Fruit fly (Drosophila melanogaster) whole organism, wandering third instar larva: ENCODE data around the gene CG14100.

Experiments
- Abd-B ChIP-seq: fragments of >200 bp; optimal IDR thresholded peaks from 2 replicates; lab custom pipeline; 2017; ENCODE audit warnings: missing biosample characterization, missing genetic modification characterization
- CG32264 ChIP-seq: fragments of 200-800 bp; sonication (Bioruptor generic); optimal IDR thresholded peaks from 2 replicates; lab custom pipeline; 2016; ENCODE audit warnings: missing biosample characterization, missing genetic modification characterization
- CG9705 ChIP-seq: fragments of 200-800 bp; sonication (Bioruptor generic); optimal IDR thresholded peaks from 2 replicates; lab custom pipeline; 2018; ENCODE audit warnings: missing biosample characterization, mild to moderate bottlenecking, missing genetic modification characterization
- CrebA ChIP-seq: fragments of 200-800 bp; sonication (Bioruptor generic); optimal IDR thresholded peaks from 2 replicates; lab custom pipeline; 2016; ENCODE audit warnings: missing biosample characterization, mild to moderate bottlenecking, missing genetic modification characterization, borderline replicate concordance
- Dfd ChIP-seq: fragments of >200 bp; optimal IDR thresholded peaks from 2 replicates; lab custom pipeline; 2017; ENCODE audit warnings: missing biosample characterization, missing genetic modification characterization
- Dif ChIP-seq: fragments of 200-275, 200-300 bp; sonication (Bioruptor generic); optimal IDR thresholded peaks from 2 replicates; lab custom pipeline; 2018; ENCODE audit warnings: missing biosample characterization, missing genetic modification characterization; ENCODE audit not compliant: partially characterized antibody
- GATAd ChIP-seq: sonication (Bioruptor generic); optimal IDR thresholded peaks from 2 replicates; lab custom pipeline; 2016; ENCODE audit warnings: missing biosample characterization, missing genetic modification characterization
- HLH106 ChIP-seq: fragments of 200-800 bp; optimal IDR thresholded peaks from 3 replicates; lab custom pipeline; 2019; ENCODE audit warnings: missing biosample characterization, mild to moderate bottlenecking, missing genetic modification characterization, moderate library complexity
- Hnf4 ChIP-seq: fragments of 200-800 bp; sonication (Bioruptor generic); optimal IDR thresholded peaks from 2 replicates; lab custom pipeline; 2016; ENCODE audit warnings: missing biosample characterization, mild to moderate bottlenecking, missing genetic modification characterization
- Hr78 ChIP-seq: fragments of >200 bp; optimal IDR thresholded peaks from 2 replicates; lab custom pipeline; 2017; ENCODE audit warnings: missing biosample characterization, missing genetic modification characterization
- Hr83 ChIP-seq: fragments of 200-300 bp; sonication (Bioruptor generic); optimal IDR thresholded peaks from 2 replicates; lab custom pipeline; 2016; ENCODE audit warnings: missing biosample characterization, mild to moderate bottlenecking, missing genetic modification characterization, moderate library complexity; ENCODE audit not compliant: poor library complexity, severe bottlenecking
- Jra ChIP-seq: sonication (Bioruptor generic); optimal IDR thresholded peaks from 2 replicates; lab custom pipeline; 2016; ENCODE audit warnings: missing biosample characterization, missing genetic modification characterization
- Mio ChIP-seq: sonication (Bioruptor generic); optimal IDR thresholded peaks from 2 replicates; lab custom pipeline; 2016; ENCODE audit warnings: missing biosample characterization, missing genetic modification characterization
- Myc ChIP-seq: fragments of >200 bp; optimal IDR thresholded peaks from 2 replicates; lab custom pipeline; 2017
- N ChIP-seq: fragments of >200 bp; optimal IDR thresholded peaks from 2 replicates; lab custom pipeline; 2018; ENCODE audit warnings: missing biosample characterization, missing external identifiers, missing genetic modification characterization
- OdsH ChIP-seq: fragments of 200-800 bp; sonication (Bioruptor generic); optimal IDR thresholded peaks from 2 replicates; lab custom pipeline; 2016; ENCODE audit warnings: missing biosample characterization, mild to moderate bottlenecking, missing genetic modification characterization
- Rel ChIP-seq, 2 experiments: fragments of 200-800 bp; sonication (Bioruptor generic) in 1 of 2; optimal IDR thresholded peaks; 2 replicates in 1 of 2; 3 replicates in 1 of 2; lab custom pipeline; 2016 to 2019; ENCODE audit warnings: mild to moderate bottlenecking in 2 of 2, missing biosample characterization in 2 of 2, missing genetic modification characterization in 2 of 2, moderate library complexity in 1 of 2
- Sp1 ChIP-seq: fragments of 200-800 bp; sonication (Bioruptor generic); optimal IDR thresholded peaks from 3 replicates; lab custom pipeline; 2019; ENCODE audit warnings: missing biosample characterization, mild to moderate bottlenecking, missing genetic modification characterization, moderate library complexity
- Vsx2 ChIP-seq: fragments of 200-300, 225-300 bp; sonication (Bioruptor generic); optimal IDR thresholded peaks from 2 replicates; lab custom pipeline; 2018; ENCODE audit warnings: missing biosample characterization, missing genetic modification characterization; ENCODE audit not compliant: partially characterized antibody
- br ChIP-seq: fragments of 200-800 bp; sonication (Bioruptor generic); optimal IDR thresholded peaks from 2 replicates; lab custom pipeline; 2016; ENCODE audit warnings: missing biosample characterization, missing genetic modification characterization
- brk ChIP-seq: fragments of 200-800 bp; sonication (Bioruptor generic); optimal IDR thresholded peaks from 2 replicates; lab custom pipeline; 2016; ENCODE audit warnings: missing biosample characterization, mild to moderate bottlenecking, missing genetic modification characterization
- dl ChIP-seq, 2 experiments: fragments of 175-275, 200-275 bp in 1 of 2; fragments of 200-275 bp in 1 of 2; sonication (Bioruptor generic); optimal IDR thresholded peaks; lab custom pipeline; 2018; ENCODE audit warnings: mild to moderate bottlenecking in 2 of 2, missing biosample characterization in 2 of 2, missing genetic modification characterization in 2 of 2, moderate library complexity in 2 of 2; ENCODE audit not compliant: partially characterized antibody in 2 of 2, insufficient read depth in 1 of 2
- dmrt93B ChIP-seq: fragments of 200-800 bp; sonication (Bioruptor generic); optimal IDR thresholded peaks from 2 replicates; lab custom pipeline; 2018; ENCODE audit warnings: missing biosample characterization, mild to moderate bottlenecking, missing genetic modification characterization
- dsf ChIP-seq: sonication (Bioruptor generic); optimal IDR thresholded peaks from 2 replicates; lab custom pipeline; 2016; ENCODE audit warnings: missing biosample characterization, missing genetic modification characterization, borderline replicate concordance
- ey ChIP-seq: fragments of 200-800 bp; sonication (Bioruptor generic); optimal IDR thresholded peaks from 2 replicates; lab custom pipeline; 2016; ENCODE audit warnings: missing biosample characterization, missing genetic modification characterization
- foxo ChIP-seq, 2 experiments: fragments of 200-800 bp; sonication (Bioruptor generic); optimal IDR thresholded peaks; 2 replicates in 1 of 2; 3 replicates in 1 of 2; lab custom pipeline; 2016 to 2017; ENCODE audit warnings: missing biosample characterization in 2 of 2, missing genetic modification characterization in 2 of 2
- fru ChIP-seq: fragments of 200-800 bp; sonication (Bioruptor generic); optimal IDR thresholded peaks from 3 replicates; lab custom pipeline; 2016; ENCODE audit warnings: missing biosample characterization, mild to moderate bottlenecking, missing genetic modification characterization
- h ChIP-seq: fragments of 200-800 bp; sonication (Bioruptor generic); optimal IDR thresholded peaks from 3 replicates; lab custom pipeline; 2016; ENCODE audit warnings: missing biosample characterization, mild to moderate bottlenecking, missing genetic modification characterization
- jim ChIP-seq: fragments of 175-275, 200-325 bp; sonication (Bioruptor generic); optimal IDR thresholded peaks from 2 replicates; lab custom pipeline; 2016; ENCODE audit warnings: missing biosample characterization, mild to moderate bottlenecking, missing genetic modification characterization
- lola ChIP-seq: fragments of >200 bp; optimal IDR thresholded peaks from 2 replicates; lab custom pipeline; 2017; ENCODE audit warnings: missing biosample characterization, missing genetic modification characterization
- pan ChIP-seq: fragments of >200 bp; optimal IDR thresholded peaks from 2 replicates; lab custom pipeline; 2017
- psq ChIP-seq: fragments of 200-800 bp; sonication (Bioruptor generic); optimal IDR thresholded peaks from 3 replicates; lab custom pipeline; 2017; ENCODE audit warnings: missing biosample characterization, mild to moderate bottlenecking, missing genetic modification characterization, moderate library complexity
- rgr ChIP-seq: fragments of 200-800 bp; sonication (Bioruptor generic); optimal IDR thresholded peaks from 3 replicates; lab custom pipeline; 2016; ENCODE audit warnings: missing biosample characterization, mild to moderate bottlenecking, missing genetic modification characterization
- sage ChIP-seq: fragments of 200-800 bp; sonication (Bioruptor generic); optimal IDR thresholded peaks from 2 replicates; lab custom pipeline; 2016; ENCODE audit warnings: missing biosample characterization, mild to moderate bottlenecking, missing genetic modification characterization
- sv ChIP-seq: fragments of 200-800 bp; sonication (Bioruptor generic); optimal IDR thresholded peaks from 3 replicates; lab custom pipeline; 2016; ENCODE audit warnings: missing biosample characterization, missing genetic modification characterization
- tai ChIP-seq: sonication (Bioruptor generic); optimal IDR thresholded peaks from 2 replicates; lab custom pipeline; 2016; ENCODE audit warnings: missing biosample characterization, missing genetic modification characterization
- usp ChIP-seq: fragments of >200 bp; optimal IDR thresholded peaks from 2 replicates; lab custom pipeline; 2017; ENCODE audit warnings: missing biosample characterization, missing genetic modification characterization
- woc ChIP-seq: sonication (Bioruptor generic); optimal IDR thresholded peaks from 2 replicates; lab custom pipeline; 2016; ENCODE audit warnings: missing biosample characterization, mild to moderate bottlenecking, missing genetic modification characterization

CG14100 gene

DNA sequence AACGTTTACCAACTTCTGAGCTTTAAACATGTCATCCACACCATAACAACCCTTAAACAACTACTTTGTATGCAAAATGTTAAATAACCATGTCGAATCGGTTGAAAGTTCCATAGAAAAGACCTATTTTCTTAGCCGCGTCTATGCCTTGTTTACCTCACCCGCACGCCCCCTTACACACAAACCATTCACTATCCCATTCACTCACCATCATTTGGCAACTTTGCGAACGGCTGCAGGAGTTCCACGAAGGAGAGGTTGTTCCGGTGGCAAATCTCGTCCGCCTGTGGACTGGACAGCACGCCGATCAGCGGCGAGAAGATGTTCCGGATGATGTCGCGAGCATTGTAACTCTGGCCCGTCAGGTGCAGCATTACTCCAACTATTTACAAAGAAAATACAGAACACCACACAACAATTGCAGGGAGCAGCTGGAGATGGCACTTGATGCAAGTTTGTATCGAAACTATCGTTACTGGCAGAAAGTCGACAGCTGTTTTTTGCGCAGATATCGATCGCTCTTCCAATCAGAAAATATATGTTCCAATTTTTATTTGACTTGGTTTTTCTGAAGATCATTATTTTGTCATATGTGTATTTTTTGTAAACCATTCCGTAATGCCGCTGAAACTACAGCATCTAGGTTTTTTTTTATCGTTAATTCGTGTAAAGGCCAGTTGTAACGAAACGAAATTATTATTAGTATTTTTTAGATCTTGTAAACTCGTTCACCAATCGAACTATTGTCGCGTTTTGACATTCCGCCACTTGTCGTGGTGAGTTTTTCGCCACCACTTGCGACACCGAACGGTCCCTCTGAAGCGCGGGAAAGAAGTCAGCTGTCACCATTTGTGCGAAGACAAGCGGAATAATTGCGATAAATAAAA is 28.0 kb upstream of the CG14100 start, which contains the start of gene asf1 (continued):
- TF ChIP-seq pan (no peak), Vsx2 (GFP tag; lab: Kevin White, UChicago) (no peak), GATAd (no peak), Myc (lab: Kevin White, UChicago) (peak; percentile 67), Hr78 (GFP tag; lab: Kevin White, UChicago) (no peak)

- peak; percentile 99 for TF ChIP-seq dmrt93B (GFP tag; lab: Kevin White, UChicago)
- no peak for TF ChIP-seq brk
- peak; percentile 76 for TF ChIP-seq jim (GFP tag; lab: Kevin White, UChicago)
- no peak for TF ChIP-seq usp
- no peak for TF ChIP-seq N (GFP tag; lab: Kevin White, UChicago)
- peak; percentile 96 for TF ChIP-seq dsf (GFP tag; lab: Kevin White, UChicago)
- TF ChIP-seq br = peak; percentile 98
- no peak for TF ChIP-seq pan
- TF ChIP-seq GATAd = peak; percentile 95
- TF ChIP-seq lola (GFP tag; lab: Kevin White, UChicago) = no peak
- peak; percentile 42 for TF ChIP-seq Myc (lab: Kevin White, UChicago)
- TF ChIP-seq sv (GFP tag; lab: Kevin White, UChicago) = peak; percentile 99
- TF ChIP-seq dl (GFP tag; optimal IDR thresholded peaks at IDR 0.05; lab: Kevin White, UChicago; ENCODE audit: insufficient read depth in 1 of 2, partially characterized antibody in 2 of 2) = no peak
- TF ChIP-seq CG9705 (GFP tag; lab: Kevin White, UChicago) = peak; percentile 99
- peak; percentile 98 for TF ChIP-seq ey
- peak; percentile 99 for TF ChIP-seq h (GFP tag; lab: Kevin White, UChicago)
- TF ChIP-seq fru (GFP tag; lab: Kevin White, UChicago) = peak; percentile 99
- TF ChIP-seq HLH106 = peak; percentile 99
- TF ChIP-seq Hr83 (GFP tag; lab: Kevin White, UChicago) = peak; percentile 95
- no peak for TF ChIP-seq Vsx2 (GFP tag; lab: Kevin White, UChicago)
- peak; percentile 92 for TF ChIP-seq Rel (GFP tag; optimal IDR thresholded peaks at IDR 0.05; lab: Kevin White, UChicago)
- TF ChIP-seq Rel (tag; optimal IDR thresholded peaks at IDR 0.05; lab: Kevin White, UChicago) = peak; percentile 90
- TF ChIP-seq woc (GFP tag; lab: Kevin White, UChicago) = peak; percentile 97
- peak; percentile 98 for TF ChIP-seq Hnf4
- peak; percentile 91 to 99 for TF ChIP-seq foxo (GFP tag; optimal IDR thresholded peaks at IDR 0.05; lab: Kevin White, UChicago)
- peak; percentile 96 for TF ChIP-seq CG32264 (GFP tag; lab: Kevin White, UChicago)
- no peak for TF ChIP-seq Dif
- TF ChIP-seq Jra = peak; percentile 98
- peak; percentile 99 for TF ChIP-seq Sp1
- peak; percentile 97 for TF ChIP-seq psq
- TF ChIP-seq CrebA (GFP tag; lab: Kevin White, UChicago) = no peak
- no peak for TF ChIP-seq Abd-B
- TF ChIP-seq sage (GFP tag; lab: Kevin White, UChicago) = peak; percentile 98
- peak; percentile 90 for TF ChIP-seq Mio
- TF ChIP-seq Dfd = no peak
- no peak for TF ChIP-seq tai (GFP tag; lab: Kevin White, UChicago)
- TF ChIP-seq rgr = peak; percentile 99
- no peak for TF ChIP-seq Hr78 (GFP tag; lab: Kevin White, UChicago)
- peak; percentile 99 for TF ChIP-seq OdsH
- TF ChIP-seq, all 38 proteins: peak for 25
These were observed 21.8 kb upstream of the CG14100 start, which contains the start of the genes Lon and PIG-F for dm6 chr3L:19612172-19612571. Lon (minus strand) TSS chr3L:19612199. PIG-F (plus strand) TSS chr3L:19612455.
